Worm (Caenorhabditis elegans): ENCODE data around the gene Y54F10BM.9.

The Y54F10BM.9 gene

ce11 chrIII:2304867-2305266 is at the start of gene Y54F10BM.9:
Gene Y54F10BM.9 (minus strand): TSS chrIII:2304927.
- TF ChIP-seq dve-1 (tag; optimal IDR thresholded peaks at IDR 0.05) = no peak
- TF ChIP-seq ets-4 (tag; optimal IDR thresholded peaks at IDR 0.05) = no peak
- no peak for TF ChIP-seq elt-4 (tag; optimal IDR thresholded peaks at IDR 0.05)
- TF ChIP-seq lim-6 (tag; optimal IDR thresholded peaks at IDR 0.05) = no peak
- TF ChIP-seq nfya-1 (tag; optimal IDR thresholded peaks at IDR 0.05) = peak; percentile 46
- TF ChIP-seq unc-86 (tag; optimal IDR thresholded peaks at IDR 0.05) = no peak
- TF ChIP-seq zip-5 (tag; optimal IDR thresholded peaks at IDR 0.05) = no peak
- TF ChIP-seq ceh-31 (tag; optimal IDR thresholded peaks at IDR 0.05) = peak; percentile 76
- TF ChIP-seq nhr-11 (tag; optimal IDR thresholded peaks at IDR 0.05) = no peak
- TF ChIP-seq hlh-15 (tag; optimal IDR thresholded peaks at IDR 0.05) = no peak
- no peak for TF ChIP-seq hlh-6 (tag; optimal IDR thresholded peaks at IDR 0.05)
- no peak for TF ChIP-seq fax-1 (tag; optimal IDR thresholded peaks at IDR 0.05)
- TF ChIP-seq tbx-2 (tag; optimal IDR thresholded peaks at IDR 0.05) = peak; percentile 49
- no peak for TF ChIP-seq hlh-13 (GFP tag; optimal IDR thresholded peaks at IDR 0.05)
- TF ChIP-seq unc-42 (tag; optimal IDR thresholded peaks at IDR 0.05) = peak; percentile 10
- TF ChIP-seq rnt-1 (tag; optimal IDR thresholded peaks at IDR 0.05) = no peak
- TF ChIP-seq unc-3 (GFP tag; conservative IDR thresholded peaks at IDR 0.05) = no peak
- no peak for TF ChIP-seq unc-3 (tag; optimal IDR thresholded peaks at IDR 0.05)
- no peak for TF ChIP-seq gmeb-2 (tag; optimal IDR thresholded peaks at IDR 0.05)
- no peak for TF ChIP-seq elt-2 (tag; optimal IDR thresholded peaks at IDR 0.05)
- no peak for TF ChIP-seq ceh-48 (tag; optimal IDR thresholded peaks at IDR 0.05)
- TF ChIP-seq ceh-22 (tag; optimal IDR thresholded peaks at IDR 0.05) = no peak
- no peak for TF ChIP-seq eyg-1 (tag; optimal IDR thresholded peaks at IDR 0.05)
- no peak for TF ChIP-seq Y22D7AL.16 (tag; optimal IDR thresholded peaks at IDR 0.05)
- no peak for TF ChIP-seq pha-4 (tag; optimal IDR thresholded peaks at IDR 0.05)
- peak; percentile 19 for TF ChIP-seq ceh-34 (tag; optimal IDR thresholded peaks at IDR 0.05)
- TF ChIP-seq ceh-19 (GFP tag; optimal IDR thresholded peaks at IDR 0.05) = no peak
- TF ChIP-seq ceh-30 (tag; optimal IDR thresholded peaks at IDR 0.05) = no peak
- no peak for TF ChIP-seq ama-1 (optimal IDR thresholded peaks at IDR 0.05)
- no peak for TF ChIP-seq che-1 (tag; optimal IDR thresholded peaks at IDR 0.05)
- no peak for TF ChIP-seq madf-2 (tag; optimal IDR thresholded peaks at IDR 0.05)
- TF ChIP-seq pax-1 (tag; optimal IDR thresholded peaks at IDR 0.05) = no peak
- no peak for TF ChIP-seq lin-11 (tag; optimal IDR thresholded peaks at IDR 0.05)
- TF ChIP-seq hlh-8 (tag; optimal IDR thresholded peaks at IDR 0.05) = peak; percentile 34
- no peak for TF ChIP-seq nhr-232 (tag; optimal IDR thresholded peaks at IDR 0.05)
- TF ChIP-seq fkh-6 (tag; optimal IDR thresholded peaks at IDR 0.05) = no peak
- no peak for TF ChIP-seq tbx-7 (tag; optimal IDR thresholded peaks at IDR 0.05)
- TF ChIP-seq ceh-18 (tag; optimal IDR thresholded peaks at IDR 0.05) = no peak
- no peak for TF ChIP-seq dmd-4 (tag; optimal IDR thresholded peaks at IDR 0.05; ENCODE audit: borderline replicate concordance)
- no peak for TF ChIP-seq mec-3 (tag; optimal IDR thresholded peaks at IDR 0.05; ENCODE audit: borderline replicate concordance)
- TF ChIP-seq K02D7.2 (tag; optimal IDR thresholded peaks at IDR 0.05) = no peak
- no peak for TF ChIP-seq ahr-1 (tag; optimal IDR thresholded peaks at IDR 0.05)
- TF ChIP-seq ceh-45 (GFP tag; IDR thresholded peaks at IDR 0.05) = no peak
- TF ChIP-seq unc-55 (GFP tag; optimal IDR thresholded peaks at IDR 0.05) = peak; percentile 68
- no peak for TF ChIP-seq ceh-14 (tag; optimal IDR thresholded peaks at IDR 0.05)
- peak; percentile 34 for TF ChIP-seq pros-1 (tag; optimal IDR thresholded peaks at IDR 0.05)
- TF ChIP-seq ceh-2 (tag; optimal IDR thresholded peaks at IDR 0.05) = peak; percentile 3
- TF ChIP-seq hlh-30 (tag; optimal IDR thresholded peaks at IDR 0.05; ENCODE audit: insufficient read depth) = no peak
- TF ChIP-seq ceh-9 (tag; optimal IDR thresholded peaks at IDR 0.05) = no peak
- TF ChIP-seq F13H6.1 (tag; optimal IDR thresholded peaks at IDR 0.05) = no peak
- TF ChIP-seq K09A11.1 (tag; optimal IDR thresholded peaks at IDR 0.05; ENCODE audit: insufficient read depth) = no peak
- no peak for TF ChIP-seq C08G9.2 (tag; optimal IDR thresholded peaks at IDR 0.05)
- TF ChIP-seq ceh-24 (tag; optimal IDR thresholded peaks at IDR 0.05) = no peak
- no peak for TF ChIP-seq fkh-10 (GFP tag; optimal IDR thresholded peaks at IDR 0.05)
- TF ChIP-seq syd-9 (tag; optimal IDR thresholded peaks at IDR 0.05) = no peak

Measured in whole organism, late embryonic.